Worm (Caenorhabditis elegans): ENCODE results near the gene clu-1.

ce11 chrIII:9485373-9485772, 35.9 kb downstream of the clu-1 start, which contains the start of gene bre-3:
- TF ChIP-seq dao-5 (tag; optimal IDR thresholded peaks at IDR 0.05): no peak
- TF ChIP-seq him-1 (tag; optimal IDR thresholded peaks at IDR 0.05): no peak
- no peak for TF ChIP-seq W03F9.2 (tag; optimal IDR thresholded peaks at IDR 0.05)
